Worm (Caenorhabditis elegans) whole organism, mixed stage, embryonic: ENCODE results near the gene B0285.6.

Experiments used
- flh-1 ChIP-seq: fragments of 200-800 bp; sonication (Bioruptor generic); optimal IDR thresholded peaks from 2 replicates; lab custom pipeline; 2018; ENCODE audit warnings: mild to moderate bottlenecking, missing genetic modification characterization, moderate library complexity, missing compliant biosample characterization
- snpc-4 ChIP-seq: fragments of 150-350 bp; optimal IDR thresholded peaks from 2 replicates; lab custom pipeline; 2014; ENCODE audit warnings: missing biosample characterization, missing genetic modification characterization

ce11 chrIII:4370585-4370984, 20.7 kb downstream of the B0285.6 start, which contains the start of gene ckb-3:
- TF ChIP-seq snpc-4 (tag; lab: Kevin White, UChicago) = no peak
- TF ChIP-seq flh-1 = no peak
